Worm (Caenorhabditis elegans) whole organism, early embryonic: ENCODE measurements around the gene Y55F3BL.4.
"Not testable (repeated sequence)": the region's sequence is repeated elsewhere in the genome, so short reads cannot be mapped to it uniquely, and the experiment has no call there.

Source experiments
- B0310.2 ChIP-seq: sonication (generic microtip); optimal IDR thresholded peaks from 2 replicates; lab custom pipeline; 2016; ENCODE audit warnings: mild to moderate bottlenecking, missing genetic modification characterization, missing compliant biosample characterization
- F13C5.2 ChIP-seq: sonication (generic microtip); optimal IDR thresholded peaks from 2 replicates; lab custom pipeline; 2017; ENCODE audit warnings: mild to moderate bottlenecking, missing genetic modification characterization, inconsistent platforms, missing compliant biosample characterization
- aly-1 ChIP-seq: sonication (generic microtip); optimal IDR thresholded peaks from 2 replicates; lab custom pipeline; 2016; ENCODE audit warnings: missing genetic modification characterization, missing compliant biosample characterization
- ama-1 ChIP-seq: fragments of 150-350 bp; optimal IDR thresholded peaks from 2 replicates; lab custom pipeline; 2014
- ceh-13 ChIP-seq: fragments of 200-800 bp; sonication (Bioruptor generic); optimal IDR thresholded peaks from 2 replicates; lab custom pipeline; 2018; ENCODE audit warnings: mild to moderate bottlenecking, missing genetic modification characterization, missing compliant biosample characterization
- ceh-36 ChIP-seq: sonication (generic microtip); optimal IDR thresholded peaks from 2 replicates; lab custom pipeline; 2016; ENCODE audit warnings: missing genetic modification characterization, inconsistent platforms, missing compliant biosample characterization
- ets-7 ChIP-seq: sonication (generic microtip); optimal IDR thresholded peaks from 2 replicates; lab custom pipeline; 2016; ENCODE audit warnings: missing genotype, missing genetic modification characterization, missing compliant biosample characterization
- flt-1 ChIP-seq: fragments of 200-800 bp; sonication (Bioruptor generic); IDR thresholded peaks from 2 replicates; pipeline ENCODE4 v1.3.6; 2022; ENCODE audit warnings: missing genetic modification characterization, missing compliant biosample characterization
- hmbx-1 ChIP-seq: sonication (generic microtip); optimal IDR thresholded peaks from 2 replicates; lab custom pipeline; 2016; ENCODE audit warnings: mild to moderate bottlenecking, missing genetic modification characterization, missing compliant biosample characterization
- hmg-4 ChIP-seq: fragments of 200-800 bp; sonication (Bioruptor generic); optimal IDR thresholded peaks from 2 replicates; lab custom pipeline; 2018; ENCODE audit warnings: mild to moderate bottlenecking, missing genetic modification characterization, missing compliant biosample characterization
- hnd-1 ChIP-seq: sonication (generic microtip); optimal IDR thresholded peaks from 2 replicates; lab custom pipeline; 2016; ENCODE audit warnings: missing genetic modification characterization, missing compliant biosample characterization
- pes-1 ChIP-seq: fragments of 200-800 bp; sonication (Bioruptor generic); IDR thresholded peaks from 2 replicates; pipeline ENCODE4 v1.3.6; 2022; ENCODE audit warnings: missing genetic modification reagents, missing genetic modification characterization, missing compliant biosample characterization
- scrt-1 ChIP-seq: fragments of 200-800 bp; sonication (Bioruptor generic); IDR thresholded peaks from 2 replicates; pipeline ENCODE4 v1.3.6; 2022; ENCODE audit warnings: missing genetic modification characterization, missing compliant biosample characterization
- sea-1 ChIP-seq: fragments of 200-800 bp; sonication (Bioruptor generic); conservative IDR thresholded peaks from 2 replicates; pipeline ENCODE4 v1.3.6; 2022; ENCODE audit warnings: missing genetic modification characterization, missing compliant biosample characterization
- tbx-11 ChIP-seq: fragments of 200-800 bp; sonication (Bioruptor generic); IDR thresholded peaks from 2 replicates; pipeline ENCODE4 v1.3.6; 2022; ENCODE audit warnings: missing genetic modification characterization, missing compliant biosample characterization
- tbx-37 ChIP-seq: fragments of 200-800 bp; sonication (Bioruptor generic); conservative IDR thresholded peaks from 2 replicates; pipeline ENCODE4 v1.3.6; 2022; ENCODE audit warnings: missing genetic modification reagents, missing genetic modification characterization, missing compliant biosample characterization
- tra-4 ChIP-seq: sonication (generic microtip); optimal IDR thresholded peaks from 2 replicates; lab custom pipeline; 2017; ENCODE audit warnings: missing genetic modification characterization, missing compliant biosample characterization

Y55F3BL.4 gene

ce11 chrIV:763377-764063 is 41.4 kb upstream of the Y55F3BL.4 start, which contains the start of gene col-103:
Gene col-103 (minus strand): TSS chrIV:763678.
- TF ChIP-seq F13C5.2 (no peak), flt-1 (no peak)

- no peak for TF ChIP-seq scrt-1 (GFP tag; lab: Robert Waterston, UW)
- TF ChIP-seq F13C5.2 = no peak
- no peak for TF ChIP-seq tra-4 (tag; lab: Kevin White, UChicago)
- no peak for TF ChIP-seq ama-1 (lab: Kevin White, UChicago)
- no peak for TF ChIP-seq flt-1
- no peak for TF ChIP-seq hmg-4
- TF ChIP-seq B0310.2 (tag; lab: Kevin White, UChicago) = no peak
- TF ChIP-seq tbx-11 (GFP tag; lab: Robert Waterston, UW) = no peak
- no peak for TF ChIP-seq hmbx-1 (tag; lab: Kevin White, UChicago)
- TF ChIP-seq sea-1 (GFP tag; lab: Robert Waterston, UW) = no peak
- TF ChIP-seq aly-1 (tag; lab: Kevin White, UChicago) = no peak
- no peak for TF ChIP-seq tbx-37 (GFP tag; lab: Robert Waterston, UW)
- TF ChIP-seq hnd-1 = no peak
- TF ChIP-seq pes-1 (GFP tag; lab: Robert Waterston, UW) = no peak
- TF ChIP-seq ceh-36 (tag; lab: Kevin White, UChicago) = no peak
- no peak for TF ChIP-seq ceh-13 (GFP tag; lab: Kevin White, UChicago)
- no peak for TF ChIP-seq ets-7 (tag; lab: Kevin White, UChicago)
Measured at ce11 chrIV:768312-768711, 36.6 kb upstream of the Y55F3BL.4 start, which contains the start of gene F56B3.2. Gene F56B3.2 (minus strand): TSS chrIV:768584.

ce11 chrIV:771061-771460 is 33.8 kb upstream of the Y55F3BL.4 start, which contains the start of gene F56B3.9:
Gene F56B3.9 (plus strand): TSS chrIV:771361.
- not testable (repeated sequence) for TF ChIP-seq ceh-36 (tag; lab: Kevin White, UChicago); tbx-11 (GFP tag; lab: Robert Waterston, UW); hmg-4

- TF ChIP-seq aly-1 (tag; lab: Kevin White, UChicago) (no peak), tbx-11 (GFP tag; lab: Robert Waterston, UW) (no peak), pes-1 (GFP tag; lab: Robert Waterston, UW) (no peak), tbx-37 (GFP tag; lab: Robert Waterston, UW) (no peak), hmg-4 (no peak), ama-1 (lab: Kevin White, UChicago) (no peak), ets-7 (tag; lab: Kevin White, UChicago) (no peak), hmbx-1 (tag; lab: Kevin White, UChicago) (no peak), sea-1 (GFP tag; lab: Robert Waterston, UW) (no peak), ceh-36 (tag; lab: Kevin White, UChicago) (no peak), F13C5.2 (no peak), hnd-1 (no peak), scrt-1 (GFP tag; lab: Robert Waterston, UW) (no peak)
Measured at ce11 chrIV:772931-773330, 32.0 kb upstream of the Y55F3BL.4 start, which contains the start of gene mrpl-2. Gene mrpl-2 (plus strand): TSS chrIV:773237.

ce11 chrIV:773580-773979 is 31.3 kb upstream of the Y55F3BL.4 start:
- TF ChIP-seq hmbx-1 (tag; lab: Kevin White, UChicago) (no peak), tbx-11 (GFP tag; lab: Robert Waterston, UW) (no peak), ceh-36 (tag; lab: Kevin White, UChicago) (no peak), aly-1 (tag; lab: Kevin White, UChicago) (no peak), pes-1 (GFP tag; lab: Robert Waterston, UW) (no peak), flt-1 (no peak), hnd-1 (no peak), ets-7 (tag; lab: Kevin White, UChicago) (no peak), ama-1 (lab: Kevin White, UChicago) (no peak), B0310.2 (tag; lab: Kevin White, UChicago) (no peak), tra-4 (tag; lab: Kevin White, UChicago) (no peak), sea-1 (GFP tag; lab: Robert Waterston, UW) (no peak), ceh-13 (GFP tag; lab: Kevin White, UChicago) (no peak), F13C5.2 (no peak), scrt-1 (GFP tag; lab: Robert Waterston, UW) (no peak), hmg-4 (no peak), tbx-37 (GFP tag; lab: Robert Waterston, UW) (no peak)

ce11 chrIV:778484-778883 is 26.4 kb upstream of the Y55F3BL.4 start, which contains the start of gene ugt-52:
Gene ugt-52 (plus strand): TSS chrIV:778784.
- TF ChIP-seq sea-1 (GFP tag; lab: Robert Waterston, UW) (no peak), ceh-36 (tag; lab: Kevin White, UChicago) (no peak), tbx-11 (GFP tag; lab: Robert Waterston, UW) (no peak), B0310.2 (tag; lab: Kevin White, UChicago) (no peak), ama-1 (lab: Kevin White, UChicago) (no peak), ceh-13 (GFP tag; lab: Kevin White, UChicago) (no peak), hnd-1 (no peak), tbx-37 (GFP tag; lab: Robert Waterston, UW) (no peak), flt-1 (no peak), hmg-4 (no peak), scrt-1 (GFP tag; lab: Robert Waterston, UW) (no peak), tra-4 (tag; lab: Kevin White, UChicago) (no peak), hmbx-1 (tag; lab: Kevin White, UChicago) (no peak), F13C5.2 (no peak), pes-1 (GFP tag; lab: Robert Waterston, UW) (no peak), aly-1 (tag; lab: Kevin White, UChicago) (no peak), ets-7 (tag; lab: Kevin White, UChicago) (no peak)

- TF ChIP-seq tbx-11 (GFP tag; lab: Robert Waterston, UW) (no peak), ceh-13 (GFP tag; lab: Kevin White, UChicago) (no peak), hmbx-1 (tag; lab: Kevin White, UChicago) (no peak), aly-1 (tag; lab: Kevin White, UChicago) (no peak), F13C5.2 (no peak), tbx-37 (GFP tag; lab: Robert Waterston, UW) (no peak), scrt-1 (GFP tag; lab: Robert Waterston, UW) (no peak), tra-4 (tag; lab: Kevin White, UChicago) (no peak)
Measured at ce11 chrIV:782393-782792, 22.5 kb upstream of the Y55F3BL.4 start.
